Fruit fly (Drosophila melanogaster) whole organism, embryonic: Measurements from ENCODE around the gene CG45079.
A peak's percentile ranks its signal among the peaks of the same experiment; 100 is the strongest.

Source experiments
- CG10431 ChIP-seq: fragments of 200-800 bp; sonication (Bioruptor generic); optimal IDR thresholded peaks from 3 replicates; lab custom pipeline; 2018; ENCODE audit warnings: missing biosample characterization, mild to moderate bottlenecking, missing genetic modification characterization
- CG12942 ChIP-seq: fragments of 200-800 bp; sonication (Bioruptor generic); optimal IDR thresholded peaks from 3 replicates; lab custom pipeline; 2016; ENCODE audit warnings: missing biosample characterization, missing genetic modification characterization
- CG13123 ChIP-seq: fragments of 200-800 bp; sonication (Bioruptor generic); optimal IDR thresholded peaks from 2 replicates; lab custom pipeline; 2016; ENCODE audit warnings: missing biosample characterization, missing genetic modification characterization
- CG13296 ChIP-seq: fragments of 200-800 bp; sonication (Bioruptor generic); optimal IDR thresholded peaks from 3 replicates; lab custom pipeline; 2018; ENCODE audit warnings: missing biosample characterization, mild to moderate bottlenecking, missing genetic modification characterization
- CG15696 ChIP-seq: fragments of 200-800 bp; sonication (Bioruptor generic); optimal IDR thresholded peaks from 2 replicates; lab custom pipeline; 2019; ENCODE audit warnings: missing biosample characterization, mild to moderate bottlenecking, missing genetic modification characterization, moderate library complexity
- CG17328 ChIP-seq: fragments of 200-800 bp; sonication (Bioruptor generic); IDR thresholded peaks from 2 replicates; pipeline ENCODE4 v1.3.6; 2022; ENCODE audit warnings: missing biosample characterization, missing genetic modification characterization
- CG17912 ChIP-seq: fragments of 200-800 bp; sonication (Bioruptor generic); optimal IDR thresholded peaks from 2 replicates; lab custom pipeline; 2018; ENCODE audit warnings: missing biosample characterization, mild to moderate bottlenecking, missing genetic modification characterization
- CG2678 ChIP-seq: fragments of 200-800 bp; sonication (Bioruptor generic); optimal IDR thresholded peaks from 3 replicates; lab custom pipeline; 2019; ENCODE audit warnings: missing biosample characterization, mild to moderate bottlenecking, missing genetic modification characterization, moderate library complexity
- CG2889 ChIP-seq: fragments of 200-800 bp; sonication (Bioruptor generic); IDR thresholded peaks from 3 replicates; pipeline ENCODE4 v1.3.6; 2022; ENCODE audit warnings: missing biosample characterization, missing genetic modification characterization
- CG30020 ChIP-seq: fragments of 200-800 bp; optimal IDR thresholded peaks from 2 replicates; lab custom pipeline; 2019; ENCODE audit warnings: missing biosample characterization, mild to moderate bottlenecking, missing genetic modification characterization, moderate library complexity
- CG30431 ChIP-seq: fragments of 200-800 bp; sonication (Bioruptor generic); optimal IDR thresholded peaks from 2 replicates; lab custom pipeline; 2017; ENCODE audit warnings: missing biosample characterization, missing genetic modification characterization
- CG32772 ChIP-seq: fragments of 200-800 bp; sonication (Bioruptor generic); IDR thresholded peaks from 2 replicates; pipeline ENCODE4 v1.3.6; 2022; ENCODE audit warnings: missing biosample characterization, missing genetic modification characterization
- CG3995 ChIP-seq: fragments of 200-800 bp; sonication (Bioruptor generic); optimal IDR thresholded peaks from 3 replicates; lab custom pipeline; 2016; ENCODE audit warnings: missing biosample characterization, missing genetic modification characterization
- CG6683 ChIP-seq: fragments of 200-800 bp; sonication (Bioruptor generic); optimal IDR thresholded peaks from 2 replicates; lab custom pipeline; 2017; ENCODE audit warnings: missing biosample characterization, mild to moderate bottlenecking, missing genetic modification characterization, missing genetic modification reagents
- CG6791 ChIP-seq: fragments of 200-800 bp; sonication (Bioruptor generic); IDR thresholded peaks from 3 replicates; pipeline ENCODE4 v1.3.6; 2022; ENCODE audit warnings: missing biosample characterization, missing genetic modification characterization; ENCODE audit not compliant: partially characterized antibody
- CG7357 ChIP-seq: fragments of 200-800 bp; sonication (Bioruptor generic); IDR thresholded peaks from 3 replicates; pipeline ENCODE4 v1.3.6; 2022; ENCODE audit warnings: missing biosample characterization, missing genetic modification characterization
- CG8089 ChIP-seq: fragments of 200-800 bp; sonication (Bioruptor generic); optimal IDR thresholded peaks from 3 replicates; lab custom pipeline; 2016; ENCODE audit warnings: missing biosample characterization, missing genetic modification characterization
- CG8290 ChIP-seq, 3 experiments: fragments of 200-800 bp; sonication (Bioruptor generic); optimal IDR thresholded peaks; 2 replicates each; lab custom pipeline; 2016 to 2019; ENCODE audit warnings: missing biosample characterization in 3 of 3, missing genetic modification characterization in 3 of 3, mild to moderate bottlenecking in 2 of 3, moderate library complexity in 1 of 3
- CG8924 ChIP-seq: fragments of 200-800 bp; optimal IDR thresholded peaks from 3 replicates; lab custom pipeline; 2019; ENCODE audit warnings: missing biosample characterization, mild to moderate bottlenecking, missing genetic modification characterization, moderate library complexity
- CG9437 ChIP-seq: fragments of 200-800 bp; sonication (Bioruptor generic); optimal IDR thresholded peaks from 2 replicates; lab custom pipeline; 2018; ENCODE audit warnings: missing biosample characterization, mild to moderate bottlenecking, missing genetic modification characterization
- D ChIP-seq, 2 experiments: fragments of 200-800 bp in 1 of 2; fragments of >200 bp in 1 of 2; sonication (Bioruptor generic) in 1 of 2; optimal IDR thresholded peaks; 2 replicates in 1 of 2; 3 replicates in 1 of 2; lab custom pipeline; 2017; ENCODE audit warnings: mild to moderate bottlenecking in 1 of 2, missing biosample characterization in 1 of 2, missing genetic modification characterization in 1 of 2, missing genetic modification reagents in 1 of 2
- Dll ChIP-seq: fragments of 200-800 bp; sonication (Bioruptor generic); IDR thresholded peaks from 4 replicates; pipeline ENCODE4 v1.3.6; 2022; ENCODE audit warnings: missing biosample characterization, missing genetic modification characterization; ENCODE audit not compliant: partially characterized antibody
- GATAe ChIP-seq: fragments of 200-800 bp; sonication (Bioruptor generic); conservative IDR thresholded peaks from 2 replicates; pipeline ENCODE4 v1.3.6; 2022; ENCODE audit warnings: missing biosample characterization, missing genetic modification characterization
- MESR4 ChIP-seq: fragments of 200-800 bp; sonication (Bioruptor generic); optimal IDR thresholded peaks from 2 replicates; lab custom pipeline; 2018; ENCODE audit warnings: missing biosample characterization, mild to moderate bottlenecking, missing genetic modification characterization, moderate library complexity
- NK7.1 ChIP-seq: fragments of 200-800 bp; sonication (Bioruptor generic); optimal IDR thresholded peaks from 3 replicates; lab custom pipeline; 2016; ENCODE audit warnings: missing biosample characterization, missing genetic modification characterization
- Opbp ChIP-seq: fragments of 200-800 bp; sonication (Bioruptor generic); IDR thresholded peaks from 3 replicates; pipeline ENCODE4 v1.3.6; 2022; ENCODE audit warnings: missing biosample characterization, missing genetic modification characterization; ENCODE audit not compliant: partially characterized antibody
- Ptx1 ChIP-seq: fragments of 200-800 bp; sonication (Bioruptor generic); IDR thresholded peaks from 2 replicates; pipeline ENCODE4 v1.3.6; 2022; ENCODE audit warnings: missing biosample characterization, missing genetic modification characterization
- Sin3A ChIP-seq: fragments of >200 bp; optimal IDR thresholded peaks from 2 replicates; lab custom pipeline; 2018
- Spps ChIP-seq: fragments of 200-800 bp; sonication (Bioruptor generic); optimal IDR thresholded peaks from 2 replicates; lab custom pipeline; 2018; ENCODE audit warnings: missing biosample characterization, mild to moderate bottlenecking, missing genetic modification characterization
- Tbp ChIP-seq: fragments of >200 bp; optimal IDR thresholded peaks from 2 replicates; lab custom pipeline; 2018; ENCODE audit warnings: missing biosample characterization, missing genetic modification characterization
- br ChIP-seq: fragments of >200 bp; optimal IDR thresholded peaks from 2 replicates; lab custom pipeline; 2017
- caup ChIP-seq: fragments of 200-800 bp; sonication (Bioruptor generic); optimal IDR thresholded peaks from 3 replicates; lab custom pipeline; 2017; ENCODE audit warnings: missing biosample characterization, mild to moderate bottlenecking, missing genetic modification characterization, moderate library complexity; ENCODE audit not compliant: severe bottlenecking
- dm ChIP-seq: fragments of 200-800 bp; sonication (Bioruptor generic); optimal IDR thresholded peaks from 3 replicates; lab custom pipeline; 2016; ENCODE audit warnings: missing biosample characterization, missing genetic modification characterization
- fru ChIP-seq: fragments of >200 bp; optimal IDR thresholded peaks from 2 replicates; lab custom pipeline; 2017
- gcm ChIP-seq: fragments of 200-800 bp; sonication (Bioruptor generic); optimal IDR thresholded peaks from 2 replicates; lab custom pipeline; 2019; ENCODE audit warnings: missing biosample characterization, mild to moderate bottlenecking, missing genetic modification characterization, moderate library complexity
- grau ChIP-seq: fragments of 200-800 bp; optimal IDR thresholded peaks from 3 replicates; lab custom pipeline; 2019; ENCODE audit warnings: missing biosample characterization, mild to moderate bottlenecking, missing genetic modification characterization, moderate library complexity
- kay ChIP-seq: fragments of 200-800 bp; sonication (Bioruptor generic); optimal IDR thresholded peaks from 2 replicates; lab custom pipeline; 2016; ENCODE audit warnings: missing biosample characterization, missing genetic modification characterization
- klu ChIP-seq: fragments of 200-800 bp; sonication (Bioruptor generic); IDR thresholded peaks from 2 replicates; pipeline ENCODE4 v1.3.6; 2022; ENCODE audit warnings: missing biosample characterization, missing genetic modification characterization
- pan ChIP-seq, 4 experiments: fragments of >200 bp in 3 of 4; fragments of 200-800 bp in 1 of 4; sonication (Bioruptor generic) in 1 of 4; optimal IDR thresholded peaks in 3 of 4; IDR thresholded peaks in 1 of 4; 2 replicates each; pipeline versions ENCODE4 v1.3.6 to Lab custom; 2017 to 2022; ENCODE audit warnings: missing biosample characterization in 2 of 4, missing genetic modification characterization in 2 of 4, mixed read lengths in 1 of 4
- pb ChIP-seq: fragments of 200-800 bp; sonication (Bioruptor generic); optimal IDR thresholded peaks from 3 replicates; lab custom pipeline; 2016; ENCODE audit warnings: missing biosample characterization, missing genetic modification characterization
- pnt ChIP-seq: fragments of 200-800 bp; sonication (Bioruptor generic); optimal IDR thresholded peaks from 3 replicates; lab custom pipeline; 2016; ENCODE audit warnings: missing biosample characterization, missing genetic modification characterization
- prd ChIP-seq, 3 experiments: fragments of >200 bp in 2 of 3; fragments of 200-800 bp in 1 of 3; sonication (Bioruptor generic) in 1 of 3; optimal IDR thresholded peaks in 2 of 3; IDR thresholded peaks in 1 of 3; 2 replicates in 2 of 3; 3 replicates in 1 of 3; pipeline versions ENCODE4 v1.3.6 to Lab custom; 2017 to 2022; ENCODE audit warnings: missing biosample characterization in 1 of 3, missing genetic modification characterization in 1 of 3
- pum ChIP-seq: fragments of 200-800 bp; sonication (Bioruptor generic); optimal IDR thresholded peaks from 2 replicates; lab custom pipeline; 2016; ENCODE audit warnings: missing biosample characterization, missing genetic modification characterization
- rib ChIP-seq: fragments of 200-800 bp; sonication (Bioruptor generic); IDR thresholded peaks from 2 replicates; pipeline ENCODE4 v1.3.6; 2022; ENCODE audit warnings: missing biosample characterization, missing genetic modification characterization
- scrt ChIP-seq: fragments of 200-800 bp; sonication (Bioruptor generic); optimal IDR thresholded peaks from 2 replicates; lab custom pipeline; 2018; ENCODE audit warnings: missing biosample characterization, mild to moderate bottlenecking, missing genetic modification characterization, moderate library complexity
- sens ChIP-seq: fragments of 200-800 bp; sonication (Bioruptor generic); peaks from one replicate; lab custom pipeline; 2016; ENCODE audit warnings: missing biosample characterization, missing genetic modification characterization
- seq ChIP-seq: fragments of 200-800 bp; sonication (Bioruptor generic); IDR thresholded peaks from 2 replicates; pipeline ENCODE4 v1.3.6; 2022; ENCODE audit warnings: missing biosample characterization, missing genetic modification characterization
- slou ChIP-seq: fragments of 200-800 bp; sonication (Bioruptor generic); optimal IDR thresholded peaks from 3 replicates; lab custom pipeline; 2016; ENCODE audit warnings: missing biosample characterization, missing genetic modification characterization
- toy ChIP-seq: fragments of 200-800 bp; sonication (Bioruptor generic); IDR thresholded peaks from 2 replicates; pipeline ENCODE4 v1.3.6; 2022; ENCODE audit warnings: missing biosample characterization, missing genetic modification characterization
- vfl ChIP-seq: fragments of 200-800 bp; sonication (Bioruptor generic); optimal IDR thresholded peaks from 2 replicates; lab custom pipeline; 2016; ENCODE audit warnings: missing biosample characterization, missing genetic modification characterization
- vvl ChIP-seq: fragments of 200-800 bp; sonication (Bioruptor generic); IDR thresholded peaks from 2 replicates; pipeline ENCODE4 v1.3.6; 2022; ENCODE audit warnings: missing biosample characterization, missing genetic modification characterization

Gene CG45079

DNA sequence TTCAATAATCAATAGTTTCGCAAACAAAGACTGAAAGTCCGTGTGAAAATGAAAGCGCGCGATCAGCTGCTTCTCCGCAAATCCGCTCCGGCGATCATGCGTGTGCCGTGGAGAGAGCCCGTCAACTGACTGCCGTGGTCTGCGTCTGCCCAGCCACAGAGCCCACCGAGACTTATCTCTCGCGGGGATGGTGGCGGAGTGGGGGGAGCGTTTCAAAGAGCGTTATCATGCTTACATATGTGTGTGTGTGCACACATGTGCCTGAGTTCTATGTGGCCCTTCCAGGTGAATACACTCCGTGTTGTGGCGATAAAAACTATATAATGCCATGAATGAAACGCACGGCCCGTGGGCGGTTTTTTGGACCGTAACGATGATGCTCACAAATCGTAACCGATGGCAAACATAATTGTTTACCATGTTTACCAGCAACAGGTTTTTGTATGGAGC lies 46.3 kb upstream of the CG45079 start (continued):
- TF ChIP-seq sens: no peak
- peak; percentile 95 for TF ChIP-seq GATAe
- peak; percentile 23 for TF ChIP-seq scrt (GFP tag; lab: Kevin White, UChicago)
- TF ChIP-seq rib (GFP tag; lab: Robert Waterston, UW): peak; percentile 71
- no peak for TF ChIP-seq fru (lab: Kevin White, UChicago)
- TF ChIP-seq CG2889 (GFP tag; lab: Robert Waterston, UW): no peak
- TF ChIP-seq Sin3A (lab: Kevin White, UChicago): no peak
- no peak for TF ChIP-seq pb (GFP tag; lab: Kevin White, UChicago)
- no peak for TF ChIP-seq CG13123 (GFP tag; lab: Kevin White, UChicago)
- TF ChIP-seq CG32772 (GFP tag; lab: Robert Waterston, UW): no peak
- TF ChIP-seq CG9437: no peak
- TF ChIP-seq CG15696: no peak
- no peak for TF ChIP-seq D (optimal IDR thresholded peaks at IDR 0.05; lab: Kevin White, UChicago)
- no peak for TF ChIP-seq D (GFP tag; optimal IDR thresholded peaks at IDR 0.05; lab: Kevin White, UChicago)
- no peak for TF ChIP-seq CG30431 (GFP tag; lab: Kevin White, UChicago)
- TF ChIP-seq br (lab: Kevin White, UChicago): no peak
- no peak for TF ChIP-seq pum (GFP tag; lab: Kevin White, UChicago)
- no peak for TF ChIP-seq CG8089 (GFP tag; lab: Kevin White, UChicago)
- peak; percentile 13 for TF ChIP-seq MESR4 (GFP tag; lab: Kevin White, UChicago)
- TF ChIP-seq CG17328 (GFP tag; lab: Robert Waterston, UW): no peak
- TF ChIP-seq CG8290 (GFP tag; optimal IDR thresholded peaks at IDR 0.05; lab: Kevin White, UChicago): no peak
- TF ChIP-seq CG8290 (tag; optimal IDR thresholded peaks at IDR 0.05; lab: Kevin White, UChicago): peak in 1 of 2 experiments; percentile 37
- TF ChIP-seq CG8924: no peak
- TF ChIP-seq klu (GFP tag; lab: Robert Waterston, UW): no peak
- TF ChIP-seq caup (GFP tag; lab: Kevin White, UChicago): peak; percentile 15
- no peak for TF ChIP-seq CG30020 (tag; lab: Kevin White, UChicago)
- peak; percentile 34 for TF ChIP-seq CG17912
- no peak for TF ChIP-seq CG6791 (GFP tag; lab: Robert Waterston, UW)
- no peak for TF ChIP-seq gcm (GFP tag; lab: Kevin White, UChicago)
- no peak for TF ChIP-seq slou (GFP tag; lab: Kevin White, UChicago)
- TF ChIP-seq NK7.1 (GFP tag; lab: Kevin White, UChicago): no peak
- no peak for TF ChIP-seq Dll (GFP tag; lab: Robert Waterston, UW)
- TF ChIP-seq Spps (tag; lab: Kevin White, UChicago): no peak
- TF ChIP-seq CG7357 (GFP tag; lab: Robert Waterston, UW): no peak
- peak; percentile 43; the same call in 1 of the 3 replicates for TF ChIP-seq Opbp (GFP tag; lab: Robert Waterston, UW)
- no peak for TF ChIP-seq kay (GFP tag; lab: Kevin White, UChicago)
- TF ChIP-seq CG2678 (tag; lab: Kevin White, UChicago): no peak
- no peak for TF ChIP-seq grau
- TF ChIP-seq CG12942 (GFP tag; lab: Kevin White, UChicago): no peak
- TF ChIP-seq CG6683: no peak
- no peak for TF ChIP-seq CG10431 (GFP tag; lab: Kevin White, UChicago)
- no peak for TF ChIP-seq Tbp (GFP tag; lab: Kevin White, UChicago)
- TF ChIP-seq pnt: no peak
- no peak for TF ChIP-seq toy (GFP tag; lab: Robert Waterston, UW)
- no peak for TF ChIP-seq CG3995
- no peak for TF ChIP-seq dm
- no peak for TF ChIP-seq pan (optimal IDR thresholded peaks at IDR 0.05; lab: Kevin White, UChicago)
- TF ChIP-seq pan (GFP tag; optimal IDR thresholded peaks at IDR 0.05 in 1 of 2, IDR thresholded peaks at IDR 0.05 in 1 of 2): no peak
- no peak for TF ChIP-seq prd (optimal IDR thresholded peaks at IDR 0.05; lab: Kevin White, UChicago)
- TF ChIP-seq prd (GFP tag; IDR thresholded peaks at IDR 0.05; lab: Robert Waterston, UW): no peak
- TF ChIP-seq seq (GFP tag; lab: Robert Waterston, UW): peak; percentile 29; the same call in 1 of the 2 replicates
- no peak for TF ChIP-seq Ptx1 (GFP tag; lab: Robert Waterston, UW)
- no peak for TF ChIP-seq CG13296 (GFP tag; lab: Kevin White, UChicago)
- TF ChIP-seq vvl (GFP tag; lab: Robert Waterston, UW): peak; percentile 38; the same call in 1 of the 2 replicates
- TF ChIP-seq vfl (GFP tag; lab: Kevin White, UChicago): peak; percentile 6
